Fruit fly (Drosophila melanogaster) whole organism, embryonic: Measurements from ENCODE around the gene Traf4.

Experiments used
- Ada2b ChIP-seq: fragments of 200-800 bp; sonication (Bioruptor generic); IDR thresholded peaks from 2 replicates; pipeline ENCODE4 v1.3.6; 2022; ENCODE audit warnings: missing biosample characterization, missing genetic modification characterization
- Atf-2 ChIP-seq: fragments of 200-800 bp; sonication (Bioruptor generic); optimal IDR thresholded peaks from 2 replicates; lab custom pipeline; 2016; ENCODE audit warnings: missing biosample characterization, missing genetic modification characterization
- Bgb ChIP-seq: fragments of 200-800 bp; sonication (Bioruptor generic); IDR thresholded peaks from 2 replicates; pipeline ENCODE4 v1.3.6; 2022; ENCODE audit warnings: missing biosample characterization, missing genetic modification characterization; ENCODE audit not compliant: partially characterized antibody
- BtbVII ChIP-seq: fragments of 200-800 bp; sonication (Bioruptor generic); optimal IDR thresholded peaks from 3 replicates; lab custom pipeline; 2017; ENCODE audit warnings: missing biosample characterization, mild to moderate bottlenecking, missing genetic modification characterization
- CG10274 ChIP-seq: fragments of 200-800 bp; sonication (Bioruptor generic); optimal IDR thresholded peaks from 3 replicates; lab custom pipeline; 2017; ENCODE audit warnings: missing biosample characterization, mild to moderate bottlenecking, missing genetic modification characterization
- CG10366 ChIP-seq: fragments of 200-800 bp; sonication (Bioruptor generic); IDR thresholded peaks from 2 replicates; pipeline ENCODE4 v1.3.6; 2022; ENCODE audit warnings: missing biosample characterization, missing genetic modification characterization
- CG10959 ChIP-seq: fragments of 200-800 bp; sonication (Bioruptor generic); IDR thresholded peaks from 2 replicates; pipeline ENCODE4 v1.3.6; 2022; ENCODE audit warnings: missing biosample characterization, missing genetic modification characterization
- CG12299 ChIP-seq: fragments of 200-800 bp; sonication (Bioruptor generic); optimal IDR thresholded peaks from 2 replicates; lab custom pipeline; 2018; ENCODE audit warnings: missing biosample characterization, mild to moderate bottlenecking, missing genetic modification characterization
- CG13123 ChIP-seq: fragments of 200-800 bp; sonication (Bioruptor generic); optimal IDR thresholded peaks from 2 replicates; lab custom pipeline; 2016; ENCODE audit warnings: missing biosample characterization, missing genetic modification characterization
- CG13775 ChIP-seq: fragments of 200-800 bp; sonication (Bioruptor generic); optimal IDR thresholded peaks from 3 replicates; lab custom pipeline; 2017; ENCODE audit warnings: missing biosample characterization, mild to moderate bottlenecking, missing genetic modification characterization
- CG1647 ChIP-seq: fragments of 200-800 bp; sonication (Bioruptor generic); optimal IDR thresholded peaks from 3 replicates; lab custom pipeline; 2016; ENCODE audit warnings: missing biosample characterization, missing genetic modification characterization
- CG16815 ChIP-seq: fragments of 200-800 bp; sonication (Bioruptor generic); optimal IDR thresholded peaks from 3 replicates; lab custom pipeline; 2017; ENCODE audit warnings: missing biosample characterization, mild to moderate bottlenecking, missing genetic modification characterization
- CG17361 ChIP-seq: fragments of 200-800 bp; sonication (Bioruptor generic); IDR thresholded peaks from 3 replicates; pipeline ENCODE4 v1.3.6; 2022; ENCODE audit warnings: missing biosample characterization, missing genetic modification characterization
- CG1832 ChIP-seq: fragments of 200-800 bp; sonication (Bioruptor generic); optimal IDR thresholded peaks from 2 replicates; lab custom pipeline; 2017; ENCODE audit warnings: missing biosample characterization, mild to moderate bottlenecking, missing genetic modification characterization, inconsistent platforms
- CG32772 ChIP-seq: fragments of 200-800 bp; sonication (Bioruptor generic); IDR thresholded peaks from 2 replicates; pipeline ENCODE4 v1.3.6; 2022; ENCODE audit warnings: missing biosample characterization, missing genetic modification characterization
- CG33213 ChIP-seq: fragments of 200-800 bp; sonication (Bioruptor generic); optimal IDR thresholded peaks from 3 replicates; lab custom pipeline; 2016; ENCODE audit warnings: missing biosample characterization, missing genetic modification characterization
- CG4730 ChIP-seq: fragments of 200-800 bp; sonication (Bioruptor generic); IDR thresholded peaks from 2 replicates; pipeline ENCODE4 v1.3.6; 2022; ENCODE audit warnings: missing biosample characterization, missing genetic modification characterization
- CG5953 ChIP-seq: fragments of 200-800 bp; sonication (Bioruptor generic); IDR thresholded peaks from 2 replicates; pipeline ENCODE4 v1.3.6; 2022; ENCODE audit warnings: missing biosample characterization, missing genetic modification characterization
- CG7271 ChIP-seq: fragments of 200-800 bp; sonication (Bioruptor generic); optimal IDR thresholded peaks from 2 replicates; lab custom pipeline; 2018; ENCODE audit warnings: missing biosample characterization, mild to moderate bottlenecking, missing genetic modification characterization, moderate library complexity
- CG7839 ChIP-seq: fragments of 200-800 bp; sonication (Bioruptor generic); optimal IDR thresholded peaks from 3 replicates; lab custom pipeline; 2018; ENCODE audit warnings: missing biosample characterization, mild to moderate bottlenecking, missing genetic modification characterization, moderate library complexity
- CG8290 ChIP-seq, 3 experiments: fragments of 200-800 bp; sonication (Bioruptor generic); optimal IDR thresholded peaks; 2 replicates each; lab custom pipeline; 2016 to 2019; ENCODE audit warnings: missing biosample characterization in 3 of 3, missing genetic modification characterization in 3 of 3, mild to moderate bottlenecking in 2 of 3, moderate library complexity in 1 of 3
- CG9876 ChIP-seq: fragments of 200-800 bp; sonication (Bioruptor generic); optimal IDR thresholded peaks from 2 replicates; lab custom pipeline; 2016; ENCODE audit warnings: missing biosample characterization, missing genetic modification characterization
- Chrac-16 ChIP-seq: fragments of 200-800 bp; sonication (Bioruptor generic); optimal IDR thresholded peaks from 3 replicates; lab custom pipeline; 2016; ENCODE audit warnings: missing biosample characterization, missing genetic modification characterization
- Dbx ChIP-seq: fragments of 200-800 bp; sonication (Bioruptor generic); IDR thresholded peaks from 3 replicates; pipeline ENCODE4 v1.3.6; 2022; ENCODE audit warnings: missing biosample characterization, missing genetic modification characterization
- Dp ChIP-seq: fragments of 200-800 bp; sonication (Bioruptor generic); optimal IDR thresholded peaks from 2 replicates; lab custom pipeline; 2018; ENCODE audit warnings: missing biosample characterization, mild to moderate bottlenecking, missing genetic modification characterization, moderate library complexity
- Gsc ChIP-seq: fragments of 200-800 bp; sonication (Bioruptor generic); IDR thresholded peaks from 2 replicates; pipeline ENCODE4 v1.3.6; 2022; ENCODE audit warnings: missing biosample characterization, missing genetic modification characterization
- HLH54F ChIP-seq: fragments of 200-800 bp; sonication (Bioruptor generic); optimal IDR thresholded peaks from 3 replicates; lab custom pipeline; 2016; ENCODE audit warnings: missing biosample characterization, missing genetic modification characterization
- HmgD ChIP-seq: fragments of 200-800 bp; sonication (Bioruptor generic); optimal IDR thresholded peaks from 3 replicates; lab custom pipeline; 2016; ENCODE audit warnings: missing biosample characterization, missing genetic modification characterization
- NfI ChIP-seq: fragments of 200-800 bp; sonication (Bioruptor generic); optimal IDR thresholded peaks from 3 replicates; lab custom pipeline; 2018; ENCODE audit warnings: missing biosample characterization, mild to moderate bottlenecking, missing genetic modification characterization, moderate library complexity
- Side ChIP-seq: fragments of 200-800 bp; sonication (Bioruptor generic); optimal IDR thresholded peaks from 2 replicates; lab custom pipeline; 2016; ENCODE audit warnings: missing biosample characterization, missing genetic modification characterization
- Trl ChIP-seq, 3 experiments: fragments of >200 bp in 2 of 3; fragments of 200-800 bp in 1 of 3; sonication (Bioruptor generic) in 1 of 3; optimal IDR thresholded peaks; 2 replicates in 1 of 3; 3 replicates in 2 of 3; lab custom pipeline; 2016 to 2017; ENCODE audit warnings: missing biosample characterization in 1 of 3, missing genetic modification characterization in 1 of 3
- ab ChIP-seq: fragments of 200-800 bp; sonication (Bioruptor generic); optimal IDR thresholded peaks from 2 replicates; lab custom pipeline; 2016; ENCODE audit warnings: missing biosample characterization, missing genetic modification characterization
- btn ChIP-seq: fragments of 200-800 bp; sonication (Bioruptor generic); optimal IDR thresholded peaks from 2 replicates; lab custom pipeline; 2016; ENCODE audit warnings: missing biosample characterization, missing genetic modification characterization
- cad ChIP-seq: fragments of >200 bp; optimal IDR thresholded peaks from 2 replicates; lab custom pipeline; 2017; ENCODE audit warnings: missing biosample characterization, missing genetic modification characterization
- crc ChIP-seq: fragments of 200-800 bp; sonication (Bioruptor generic); optimal IDR thresholded peaks from 2 replicates; lab custom pipeline; 2016; ENCODE audit warnings: missing biosample characterization, missing genetic modification characterization
- crol ChIP-seq: fragments of 200-800 bp; sonication (Bioruptor generic); IDR thresholded peaks from 2 replicates; pipeline ENCODE4 v1.3.6; 2022; ENCODE audit warnings: missing biosample characterization, missing genetic modification characterization
- cwo ChIP-seq: fragments of 200-800 bp; sonication (Bioruptor generic); optimal IDR thresholded peaks from 3 replicates; lab custom pipeline; 2017; ENCODE audit warnings: missing biosample characterization, missing genetic modification characterization, mild to moderate bottlenecking, moderate library complexity, missing genetic modification reagents
- da ChIP-seq: fragments of 200-800 bp; sonication (Bioruptor generic); optimal IDR thresholded peaks from 2 replicates; lab custom pipeline; 2016; ENCODE audit warnings: missing biosample characterization, missing genetic modification characterization
- en ChIP-seq: fragments of 200-800 bp; sonication (Bioruptor generic); optimal IDR thresholded peaks from 2 replicates; lab custom pipeline; 2016; ENCODE audit warnings: missing biosample characterization, missing genetic modification characterization
- fd3F ChIP-seq: fragments of 200-800 bp; sonication (Bioruptor generic); optimal IDR thresholded peaks from 2 replicates; lab custom pipeline; 2018; ENCODE audit warnings: missing biosample characterization, mild to moderate bottlenecking, missing genetic modification characterization, moderate library complexity
- fd64A ChIP-seq: fragments of 200-800 bp; sonication (Bioruptor generic); optimal IDR thresholded peaks from 3 replicates; lab custom pipeline; 2018; ENCODE audit warnings: missing biosample characterization, mild to moderate bottlenecking, missing genetic modification characterization
- fd96Cb ChIP-seq: fragments of 200-800 bp; sonication (Bioruptor generic); optimal IDR thresholded peaks from 2 replicates; lab custom pipeline; 2018; ENCODE audit warnings: missing biosample characterization, mild to moderate bottlenecking, missing genetic modification characterization, moderate library complexity
- hb ChIP-seq: fragments of 200-800 bp; sonication (Bioruptor generic); IDR thresholded peaks from 3 replicates; pipeline ENCODE4 v1.3.6; 2022; ENCODE audit warnings: missing biosample characterization, missing genetic modification characterization; ENCODE audit not compliant: partially characterized antibody
- klu ChIP-seq: fragments of 200-800 bp; sonication (Bioruptor generic); IDR thresholded peaks from 2 replicates; pipeline ENCODE4 v1.3.6; 2022; ENCODE audit warnings: missing biosample characterization, missing genetic modification characterization
- kni ChIP-seq: fragments of 200-800 bp; sonication (Bioruptor generic); optimal IDR thresholded peaks from 3 replicates; lab custom pipeline; 2017; ENCODE audit warnings: mild to moderate bottlenecking, missing biosample characterization, missing genetic modification reagents, missing genetic modification characterization
- scrt ChIP-seq: fragments of 200-800 bp; sonication (Bioruptor generic); optimal IDR thresholded peaks from 2 replicates; lab custom pipeline; 2018; ENCODE audit warnings: missing biosample characterization, mild to moderate bottlenecking, missing genetic modification characterization, moderate library complexity
- slou ChIP-seq: fragments of 200-800 bp; sonication (Bioruptor generic); optimal IDR thresholded peaks from 3 replicates; lab custom pipeline; 2016; ENCODE audit warnings: missing biosample characterization, missing genetic modification characterization
- ssp ChIP-seq: fragments of 200-800 bp; sonication (Bioruptor generic); IDR thresholded peaks from 2 replicates; pipeline ENCODE4 v1.3.6; 2022; ENCODE audit warnings: missing biosample characterization, missing genetic modification characterization
- tgo ChIP-seq: fragments of 200-800 bp; sonication (Bioruptor generic); IDR thresholded peaks from 3 replicates; pipeline ENCODE4 v1.3.6; 2022; ENCODE audit warnings: missing biosample characterization, missing genetic modification characterization
- toy ChIP-seq: fragments of 200-800 bp; sonication (Bioruptor generic); IDR thresholded peaks from 2 replicates; pipeline ENCODE4 v1.3.6; 2022; ENCODE audit warnings: missing biosample characterization, missing genetic modification characterization
- zen ChIP-seq: fragments of 200-800 bp; sonication (Bioruptor generic); optimal IDR thresholded peaks from 3 replicates; lab custom pipeline; 2018; ENCODE audit warnings: missing biosample characterization, mild to moderate bottlenecking, missing genetic modification characterization, moderate library complexity
- zfh1 ChIP-seq: fragments of 200-800 bp; sonication (Bioruptor generic); IDR thresholded peaks from 3 replicates; pipeline ENCODE4 v1.3.6; 2022; ENCODE audit warnings: missing biosample characterization, missing genetic modification characterization

Gene Traf4

DNA sequence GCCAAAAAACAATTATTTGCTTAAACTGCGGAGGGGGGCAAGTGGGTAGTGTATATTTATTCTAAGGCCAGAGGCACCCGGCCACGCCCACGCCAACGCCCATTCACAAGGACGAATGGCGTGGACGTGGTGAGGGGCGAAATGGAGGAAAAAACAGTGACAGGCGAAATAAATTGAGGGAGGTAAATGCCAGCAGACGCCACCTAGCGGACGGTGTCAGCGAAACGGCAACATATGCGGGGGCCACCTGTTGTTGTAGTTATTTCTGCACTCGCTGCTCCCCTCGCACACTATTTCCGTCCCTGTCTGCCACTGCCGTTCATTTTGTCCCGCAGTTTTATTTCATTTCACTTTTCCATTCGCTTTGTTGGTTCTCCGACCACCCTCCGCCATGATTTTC is 56.3 kb downstream of the Traf4 start (continued):
- TF ChIP-seq CG10959 (peak; percentile 34; the same call in 1 of the 2 replicates), CG5953 (GFP tag; lab: Robert Waterston, UW) (no peak), CG4730 (no peak), CG16815 (GFP tag; lab: Kevin White, UChicago) (no peak), da (GFP tag; lab: Kevin White, UChicago) (no peak), Atf-2 (GFP tag; lab: Kevin White, UChicago) (no peak), Side (GFP tag; lab: Kevin White, UChicago) (no peak), fd96Cb (tag; lab: Kevin White, UChicago) (no peak), tgo (GFP tag; lab: Robert Waterston, UW) (no peak), en (GFP tag; lab: Kevin White, UChicago) (no peak), cad (no peak), klu (GFP tag; lab: Robert Waterston, UW) (no peak), Dbx (no peak), crc (GFP tag; lab: Kevin White, UChicago) (no peak), scrt (GFP tag; lab: Kevin White, UChicago) (peak; percentile 48), BtbVII (GFP tag; lab: Kevin White, UChicago) (no peak), CG1832 (GFP tag; lab: Kevin White, UChicago) (peak; percentile 34), NfI (no peak), zfh1 (GFP tag; lab: Robert Waterston, UW) (0 out of 3 replicates have a peak, but pooled peaks have one; percentile 16), CG12299 (tag; lab: Kevin White, UChicago) (no peak), kni (GFP tag; lab: Kevin White, UChicago) (no peak), HLH54F (GFP tag; lab: Kevin White, UChicago) (no peak), CG17361 (GFP tag; lab: Robert Waterston, UW) (no peak), CG33213 (GFP tag; lab: Kevin White, UChicago) (no peak), Gsc (GFP tag; lab: Robert Waterston, UW) (no peak), Ada2b (no peak), CG9876 (GFP tag; lab: Kevin White, UChicago) (no peak), Trl (optimal IDR thresholded peaks at IDR 0.05; lab: Kevin White, UChicago) (no peak), Trl (GFP tag; optimal IDR thresholded peaks at IDR 0.05; lab: Kevin White, UChicago) (no peak), Chrac-16 (GFP tag; lab: Kevin White, UChicago) (no peak), btn (no peak), hb (GFP tag; lab: Robert Waterston, UW) (no peak), fd3F (GFP tag; lab: Kevin White, UChicago) (no peak), CG7271 (tag; lab: Kevin White, UChicago) (no peak), ssp (0 out of 2 replicates have a peak, but pooled peaks have one; percentile 22), crol (GFP tag; lab: Robert Waterston, UW) (no peak), toy (no peak), slou (GFP tag; lab: Kevin White, UChicago) (no peak), CG10274 (GFP tag; lab: Kevin White, UChicago) (no peak), CG1647 (GFP tag; lab: Kevin White, UChicago) (no peak), zen (no peak), CG13775 (no peak), CG32772 (GFP tag; lab: Robert Waterston, UW) (no peak; the same call in 1 of the 2 replicates), fd64A (no peak), ab (no peak), CG7839 (no peak), CG8290 (GFP tag; optimal IDR thresholded peaks at IDR 0.05; lab: Kevin White, UChicago) (no peak), CG8290 (tag; optimal IDR thresholded peaks at IDR 0.05; lab: Kevin White, UChicago) (no peak), cwo (GFP tag; lab: Kevin White, UChicago) (no peak), Dp (no peak), Bgb (GFP tag; lab: Robert Waterston, UW) (no peak), HmgD (GFP tag; lab: Kevin White, UChicago) (no peak), CG10366 (GFP tag; lab: Robert Waterston, UW) (peak; percentile 38), CG13123 (GFP tag; lab: Kevin White, UChicago) (no peak)
